Worm (Caenorhabditis elegans) whole organism, dauer: ENCODE results near the gene Y75B8A.25.

Source experiments
- unc-62 ChIP-seq: sonication (generic microtip); optimal IDR thresholded peaks from 2 replicates; lab custom pipeline; 2017; ENCODE audit warnings: missing biosample characterization, missing genetic modification reagents, missing genetic modification characterization

The Y75B8A.25 gene

DNA sequence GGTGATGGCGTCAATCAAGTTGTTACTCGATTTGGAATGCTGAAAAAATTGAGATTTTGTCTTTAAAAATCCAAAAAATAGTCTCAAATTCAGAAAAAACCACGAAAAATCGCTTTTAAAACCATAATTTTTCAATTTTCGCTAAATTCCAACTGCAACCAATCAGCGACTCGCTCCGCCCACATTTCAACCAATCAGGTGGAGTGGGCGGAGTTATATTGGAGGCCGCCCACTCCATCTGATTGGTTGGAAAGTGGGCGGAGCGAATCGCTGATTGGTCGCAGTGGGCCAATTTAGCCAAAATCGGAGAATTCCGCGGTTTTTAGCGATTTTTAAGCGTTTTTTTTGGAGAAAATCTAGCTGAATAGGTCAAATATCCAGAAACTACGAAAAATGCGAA is 4.0 kb upstream of the Y75B8A.25 start:
- TF ChIP-seq unc-62 (GFP tag; lab: Kevin White, UChicago) = no peak

DNA sequence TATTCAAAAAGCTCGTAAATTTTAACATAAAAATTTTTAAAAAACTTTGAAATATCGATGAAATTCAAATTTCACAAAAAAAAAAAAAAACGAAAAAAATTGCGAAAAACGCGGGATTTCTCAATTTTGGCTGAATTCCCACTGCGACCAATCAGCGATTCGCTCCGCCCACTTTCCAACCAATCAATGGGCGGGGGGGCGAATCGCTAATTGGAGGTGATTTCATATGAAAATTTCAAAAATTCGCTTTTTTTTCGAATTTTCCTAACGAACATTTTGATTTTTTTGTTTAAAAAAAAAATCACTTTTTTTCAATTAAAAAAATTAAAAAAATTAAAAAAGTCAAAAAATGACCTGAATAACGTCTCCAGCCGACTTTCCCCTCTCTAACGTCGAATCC is 3.4 kb upstream of the Y75B8A.25 start:
- no peak for TF ChIP-seq unc-62 (GFP tag; lab: Kevin White, UChicago)

DNA sequence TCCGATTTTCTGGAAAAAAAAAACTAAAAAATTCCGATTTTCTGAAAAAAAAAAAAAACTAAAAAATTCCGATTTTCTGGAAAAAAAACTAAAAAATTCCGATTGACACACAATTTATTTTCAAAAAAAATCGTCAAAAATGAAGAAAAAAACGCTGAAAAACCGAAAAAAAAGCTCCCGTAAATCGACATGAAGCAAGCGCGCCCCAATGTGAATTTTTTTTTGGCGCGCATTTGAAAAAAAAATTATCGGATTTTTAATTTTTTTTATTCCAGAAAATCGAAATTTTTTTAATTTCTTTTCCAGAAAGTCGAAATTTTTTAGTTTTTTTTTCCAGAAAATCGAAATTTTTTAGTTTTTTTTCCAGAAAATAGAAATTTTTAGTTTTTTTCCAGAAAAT is 4.9 kb downstream of the Y75B8A.25 start:
- TF ChIP-seq unc-62 (GFP tag; lab: Kevin White, UChicago) = no peak

DNA sequence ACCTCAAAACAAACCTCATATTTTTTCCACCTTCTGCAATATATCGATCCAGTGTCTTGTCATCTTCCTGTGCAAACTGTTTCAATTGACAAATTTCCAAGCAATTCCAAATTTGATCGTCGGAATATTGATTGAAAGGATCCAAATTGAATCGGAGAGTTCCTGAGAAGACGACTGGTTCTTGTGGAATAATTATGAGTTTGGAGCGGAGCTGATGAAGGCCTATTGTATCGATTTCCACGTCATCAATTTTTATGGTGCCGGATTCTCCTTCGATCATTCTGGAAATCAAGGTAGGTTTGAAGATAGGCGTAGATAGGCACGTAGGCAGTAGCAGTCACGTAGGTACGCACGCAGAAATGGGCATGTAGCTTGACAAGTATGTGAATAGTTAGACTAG is 10.3 kb downstream of the Y75B8A.25 start:
- no peak for TF ChIP-seq unc-62 (GFP tag; lab: Kevin White, UChicago)

DNA sequence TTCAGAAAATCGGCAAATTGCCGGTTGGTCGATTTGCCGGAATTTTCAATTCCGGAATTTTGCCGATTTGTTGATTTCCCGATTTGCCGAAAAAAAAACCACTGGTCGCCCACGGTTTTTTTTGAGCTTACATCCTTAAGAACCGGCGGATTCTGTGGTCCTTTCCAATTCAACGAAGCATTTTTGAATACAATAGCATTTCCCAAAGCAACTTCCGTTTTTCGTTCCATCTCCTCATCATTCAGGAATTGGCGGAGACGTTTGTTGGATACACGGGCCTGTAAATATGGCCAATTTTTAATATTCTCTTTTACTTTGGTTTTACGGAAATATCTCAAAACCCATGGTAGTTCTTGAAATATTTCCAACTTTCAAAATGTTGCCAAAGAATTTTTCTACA is 18.6 kb downstream of the Y75B8A.25 start:
- TF ChIP-seq unc-62 (GFP tag; lab: Kevin White, UChicago) = no peak

DNA sequence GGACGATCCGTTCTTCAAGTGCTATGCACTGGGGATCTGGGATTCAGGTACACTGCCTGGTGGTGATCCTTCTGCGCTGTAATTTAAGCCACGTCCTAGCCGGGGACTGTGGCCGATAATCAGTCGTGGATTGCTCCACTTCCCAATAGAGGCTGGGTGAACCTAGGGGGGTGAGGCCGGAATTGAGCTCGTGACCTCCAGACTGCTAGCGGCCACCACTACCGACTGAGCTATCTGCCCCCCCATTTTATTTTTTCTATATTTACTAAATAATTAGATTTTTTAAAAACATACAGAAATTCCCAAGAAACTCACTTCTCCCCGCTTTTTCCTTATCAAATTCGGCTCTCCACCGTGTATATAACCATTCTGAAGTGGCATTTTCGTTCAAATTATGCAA is 23.5 kb downstream of the Y75B8A.25 start:
- no peak for TF ChIP-seq unc-62 (GFP tag; lab: Kevin White, UChicago)

DNA sequence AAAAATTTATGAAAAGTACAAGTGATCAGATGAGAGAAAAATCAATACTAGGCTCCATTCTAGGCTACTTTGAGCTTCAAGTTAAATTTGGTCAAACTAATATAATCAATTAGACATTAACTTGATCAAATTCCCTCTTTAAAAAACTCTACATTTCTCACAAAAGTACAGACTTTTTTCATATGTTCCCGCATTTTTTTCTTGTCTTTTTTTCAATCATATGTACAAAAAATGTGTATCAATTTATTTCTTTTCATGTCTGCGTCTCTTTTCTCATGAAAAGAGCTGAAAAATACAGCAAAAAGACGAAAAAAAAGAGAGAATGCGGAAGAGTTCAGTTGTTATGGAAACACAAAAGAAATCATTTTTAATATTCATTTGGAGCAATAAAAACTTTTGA is 25.4 kb downstream of the Y75B8A.25 start:
- TF ChIP-seq unc-62 (GFP tag; lab: Kevin White, UChicago) = no peak

DNA sequence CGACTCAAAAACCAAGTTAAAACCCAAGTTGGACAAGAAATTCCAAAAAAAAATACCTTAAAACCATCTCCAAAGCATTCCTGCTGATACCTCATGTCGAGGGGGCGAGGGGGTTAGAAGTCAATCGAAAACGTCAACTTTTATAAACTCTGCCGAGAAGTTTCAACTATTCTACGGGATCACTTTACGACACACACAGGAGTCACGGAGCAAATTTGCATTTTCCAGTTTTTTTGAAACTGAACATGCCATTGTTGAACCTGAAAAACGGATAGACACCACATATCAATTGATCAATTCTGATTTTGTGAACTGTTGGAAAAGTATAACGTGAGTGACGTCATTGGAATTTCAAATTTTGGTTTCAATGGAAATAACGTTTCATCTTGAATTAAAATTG is 29.2 kb downstream of the Y75B8A.25 start, which contains the start of gene mrp-8:
Gene mrp-8 (minus strand): TSS at position 101 of the 400 bp plus-strand sequence.
- no peak for TF ChIP-seq unc-62 (GFP tag; lab: Kevin White, UChicago)

DNA sequence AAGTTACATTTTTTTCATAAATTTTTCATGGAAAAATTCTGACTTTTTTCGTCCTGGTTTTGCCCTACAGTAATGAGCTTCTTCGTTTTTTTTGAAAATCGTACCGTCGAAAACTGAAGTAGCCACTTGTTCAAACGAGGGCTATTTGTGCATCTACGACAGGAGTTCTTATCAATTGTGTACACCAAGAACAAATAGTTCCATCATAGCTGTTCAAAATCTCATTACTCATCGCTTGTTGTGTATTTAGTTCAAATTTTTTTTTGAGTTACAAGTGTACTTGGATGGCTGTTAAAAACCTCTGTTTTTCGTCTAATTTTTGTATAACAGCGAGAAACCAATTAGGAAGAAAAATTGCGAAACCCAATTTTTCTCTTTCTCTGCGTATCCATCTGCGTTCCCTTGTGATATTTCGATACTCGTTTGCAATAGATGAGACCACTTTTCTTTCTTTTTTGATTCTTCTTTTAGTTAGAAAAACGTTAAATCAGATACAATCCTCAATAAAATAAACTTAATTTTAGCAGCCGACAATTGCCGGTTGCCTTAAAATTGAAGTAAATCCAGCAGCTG is 31.1 kb downstream of the Y75B8A.25 start:
- TF ChIP-seq unc-62 (GFP tag; lab: Kevin White, UChicago) = no peak

DNA sequence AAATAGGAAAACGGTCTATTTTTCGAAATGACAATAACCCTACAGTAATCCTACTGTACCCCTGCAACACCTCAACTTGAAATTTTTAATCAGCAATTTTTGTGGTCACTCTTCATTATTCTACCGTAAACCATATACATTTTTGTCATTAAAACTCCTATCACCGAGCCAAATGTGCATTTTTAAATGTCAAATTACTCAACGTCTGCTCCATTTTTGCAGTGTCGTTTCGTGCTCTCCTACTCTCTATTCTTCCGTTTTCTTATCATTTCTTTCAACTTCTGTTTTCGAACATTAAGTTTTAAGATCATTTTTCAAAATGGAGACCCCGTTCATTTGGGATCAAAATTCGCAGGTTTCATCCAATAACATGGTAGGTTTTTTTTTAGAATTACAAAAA is 33.6 kb downstream of the Y75B8A.25 start, which contains the start of gene pqn-92:
Gene pqn-92 (plus strand): TSS at position 307 of the 400 bp plus-strand sequence.
- no peak for TF ChIP-seq unc-62 (GFP tag; lab: Kevin White, UChicago)

DNA sequence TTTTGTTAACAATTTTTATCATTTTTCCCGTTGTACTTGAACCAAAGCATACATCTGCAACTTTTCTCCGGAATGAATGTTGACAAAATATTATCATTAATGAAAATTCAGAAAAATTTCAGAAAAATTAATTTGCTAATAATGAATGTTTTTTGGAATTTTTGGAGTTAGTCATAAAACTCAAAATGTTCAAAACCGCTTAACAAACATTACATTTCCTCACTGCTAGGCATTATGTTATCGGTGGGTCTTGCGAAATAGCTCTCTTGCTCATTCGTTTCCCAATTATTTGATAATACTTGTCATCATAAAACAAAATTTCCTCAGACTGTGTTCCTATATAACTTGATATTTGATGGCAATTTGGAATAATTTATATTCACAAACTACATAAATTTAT is 39.0 kb downstream of the Y75B8A.25 start, which contains the start of gene Y75B8A.39:
Gene Y75B8A.39 (plus strand): TSS at position 301 of the 400 bp plus-strand sequence.
- TF ChIP-seq unc-62 (GFP tag; lab: Kevin White, UChicago) = no peak

DNA sequence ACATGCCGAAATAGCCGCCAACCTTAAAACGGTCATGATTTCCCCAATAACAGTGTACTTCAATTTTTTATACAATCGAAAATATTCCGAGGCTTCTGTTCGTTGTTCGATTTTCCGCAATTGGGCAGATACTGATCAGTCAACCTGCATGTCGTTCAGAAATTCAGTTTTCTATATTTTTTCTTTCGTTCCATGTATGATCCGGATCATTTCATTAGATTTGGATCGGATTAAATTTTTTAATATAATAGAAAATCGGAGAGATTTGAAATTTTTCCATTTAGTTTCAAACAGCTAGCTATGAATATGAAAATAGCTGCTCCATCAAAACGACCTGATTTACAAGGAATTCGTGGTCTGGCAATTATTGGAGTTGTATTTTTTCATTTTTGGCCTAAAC is 41.3 kb downstream of the Y75B8A.25 start, which contains the start of gene Y75B8A.37:
Gene Y75B8A.37 (plus strand): TSS at position 301 of the 400 bp plus-strand sequence.
- TF ChIP-seq unc-62 (GFP tag; lab: Kevin White, UChicago) = no peak

DNA sequence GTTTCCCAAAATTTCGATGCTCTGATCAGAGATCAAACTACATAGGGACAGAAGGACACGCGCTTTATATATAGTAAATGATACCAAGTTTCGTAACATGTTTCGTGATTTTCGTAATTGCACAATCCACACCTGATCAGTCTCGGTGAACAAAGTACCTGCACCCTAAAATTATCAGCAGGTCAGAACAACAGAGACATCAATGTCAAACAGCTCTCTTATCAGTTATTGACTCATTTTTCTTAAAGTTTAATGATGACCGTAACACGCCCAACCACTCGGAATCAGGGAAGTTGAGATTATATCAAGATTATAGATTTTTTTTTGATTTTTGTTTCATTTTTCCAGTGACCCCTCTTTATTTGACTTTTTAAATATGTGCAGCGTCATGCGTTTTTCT is 43.7 kb downstream of the Y75B8A.25 start:
- TF ChIP-seq unc-62 (GFP tag; lab: Kevin White, UChicago) = no peak

DNA sequence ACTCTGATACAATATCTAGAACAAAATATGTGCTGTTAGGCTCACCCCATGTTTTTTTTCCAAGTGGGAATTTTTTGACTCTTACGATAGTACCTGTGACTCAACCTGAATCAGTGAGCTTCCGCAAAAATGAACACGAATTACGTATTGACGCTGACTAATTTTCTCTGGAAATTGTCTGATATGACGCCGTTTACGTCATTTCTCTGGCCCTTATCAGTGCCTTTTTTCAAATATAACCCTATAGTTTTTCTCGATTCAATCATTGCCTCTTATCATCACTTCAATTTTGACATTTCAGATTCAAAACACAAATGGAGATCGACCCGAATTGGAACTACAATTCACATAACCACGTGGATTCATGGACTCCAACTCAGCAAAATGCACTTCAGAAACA is 45.0 kb downstream of the Y75B8A.25 start, which contains the start of gene Y75B8A.28:
Gene Y75B8A.28 (plus strand): TSS at position 296 of the 400 bp plus-strand sequence.
- no peak for TF ChIP-seq unc-62 (GFP tag; lab: Kevin White, UChicago)

DNA sequence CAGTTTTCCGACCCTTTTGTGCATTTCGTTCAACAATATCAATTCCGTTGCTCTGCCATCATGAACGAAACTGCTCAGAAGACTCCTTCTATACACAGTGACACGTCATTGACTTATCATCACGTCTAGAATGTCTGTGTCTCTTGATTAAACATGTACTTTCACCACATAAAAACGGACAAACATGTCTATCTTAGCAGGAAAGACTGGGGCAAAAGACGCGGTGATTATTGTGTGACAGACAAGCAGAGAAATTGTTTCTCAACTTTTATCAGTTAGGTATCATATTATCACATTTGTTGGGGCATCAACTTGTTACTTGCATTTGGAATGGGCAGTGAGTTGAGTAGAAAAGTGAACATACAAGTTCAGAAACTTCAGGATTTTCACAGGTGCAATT is 51.4 kb downstream of the Y75B8A.25 start:
- no peak for TF ChIP-seq unc-62 (GFP tag; lab: Kevin White, UChicago)

DNA sequence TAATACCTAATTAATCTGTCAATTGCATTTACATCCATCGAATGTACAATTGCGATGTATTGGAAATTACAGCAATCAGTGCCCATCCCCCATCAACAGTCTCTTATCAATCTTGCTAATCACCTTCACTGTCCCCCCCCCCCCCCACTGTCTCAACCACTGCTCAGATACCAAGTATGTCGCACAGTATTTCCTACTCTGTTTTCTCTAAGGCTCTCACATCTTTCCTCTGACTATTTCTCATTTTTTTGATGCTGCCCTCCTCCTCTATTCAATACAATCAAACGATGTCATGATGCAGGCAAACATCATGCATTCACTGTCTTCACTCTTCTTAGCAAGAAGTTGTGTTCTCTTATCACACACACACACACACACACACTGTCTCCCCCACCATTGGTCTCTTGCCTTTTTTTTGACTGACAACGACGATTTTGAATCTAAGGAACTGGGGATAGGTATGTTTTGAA is 53.7 kb downstream of the Y75B8A.25 start, which contains the start of the genes zip-12 and Y75B8A.63:
Gene zip-12 (plus strand): TSS at position 387 of the 470 bp plus-strand sequence.
Gene Y75B8A.63 (plus strand): TSS at position 420 of the 470 bp plus-strand sequence.
- no peak for TF ChIP-seq unc-62 (GFP tag; lab: Kevin White, UChicago)

DNA sequence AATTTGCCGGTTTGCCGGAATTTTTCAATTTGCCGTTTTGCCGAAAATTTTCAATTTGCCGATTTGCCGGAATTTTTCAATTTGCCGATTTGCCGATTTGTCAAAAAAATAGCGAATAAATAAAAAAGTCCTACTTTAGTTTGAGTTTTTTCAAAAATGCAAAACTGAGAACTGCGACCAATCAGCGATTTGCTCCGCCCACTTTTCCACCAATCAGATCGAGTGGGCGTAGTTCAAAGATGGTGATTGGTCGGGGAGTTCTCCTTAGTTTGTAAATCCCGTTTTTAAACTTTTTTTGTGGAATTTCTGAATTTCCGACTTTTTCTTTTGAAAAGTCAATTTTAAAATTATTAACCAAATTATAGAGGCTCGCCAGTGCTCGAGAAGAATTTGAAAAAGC is 57.5 kb downstream of the Y75B8A.25 start:
- TF ChIP-seq unc-62 (GFP tag; lab: Kevin White, UChicago) = no peak
